Worm (Caenorhabditis elegans) whole organism, L2 larva: Measurements from ENCODE around the gene F38E1.3.
A peak's percentile ranks its signal among the peaks of the same experiment; 100 is the strongest.

Experiments
- F13H6.1 ChIP-seq: sonication (generic microtip); optimal IDR thresholded peaks from 2 replicates; lab custom pipeline; 2016; ENCODE audit warnings: missing genetic modification characterization, missing compliant biosample characterization
- R02D3.7 ChIP-seq: fragments of 150-350 bp; optimal IDR thresholded peaks from 2 replicates; lab custom pipeline; 2014; ENCODE audit warnings: missing biosample characterization, missing genetic modification characterization
- Y55F3AM.14 ChIP-seq: fragments of 200-800 bp; sonication (Bioruptor generic); optimal IDR thresholded peaks from 2 replicates; lab custom pipeline; 2018; ENCODE audit warnings: mild to moderate bottlenecking, missing genetic modification characterization, missing compliant biosample characterization
- ZK546.5 ChIP-seq: sonication (generic microtip); optimal IDR thresholded peaks from 2 replicates; lab custom pipeline; 2017; ENCODE audit warnings: missing biosample characterization, missing genetic modification characterization
- alr-1 ChIP-seq: fragments of 150-350 bp; optimal IDR thresholded peaks from 2 replicates; lab custom pipeline; 2014; ENCODE audit warnings: missing biosample characterization, missing genetic modification characterization
- ama-1 ChIP-seq: fragments of 150-350 bp; optimal IDR thresholded peaks from 2 replicates; lab custom pipeline; 2018; ENCODE audit warnings: inconsistent platforms
- blmp-1 ChIP-seq: sonication (generic microtip); optimal IDR thresholded peaks from 2 replicates; lab custom pipeline; 2017; ENCODE audit warnings: missing genetic modification characterization, mild to moderate bottlenecking, missing compliant biosample characterization, antibody characterized with exemption, moderate library complexity; ENCODE audit not compliant: insufficient read depth
- ceh-16 ChIP-seq: fragments of 150-350 bp; optimal IDR thresholded peaks from 2 replicates; lab custom pipeline; 2014; ENCODE audit warnings: missing biosample characterization, missing genetic modification characterization
- crh-2 ChIP-seq: sonication (generic microtip); optimal IDR thresholded peaks from 2 replicates; lab custom pipeline; 2017; ENCODE audit warnings: missing biosample characterization, missing genetic modification characterization
- dmd-4 ChIP-seq: sonication (generic microtip); optimal IDR thresholded peaks from 2 replicates; lab custom pipeline; 2017; ENCODE audit warnings: missing biosample characterization, missing genetic modification characterization
- elt-1 ChIP-seq: fragments of 150-350 bp; optimal IDR thresholded peaks from 2 replicates; lab custom pipeline; 2014; ENCODE audit warnings: missing biosample characterization, missing genetic modification characterization
- elt-3 ChIP-seq: sonication (generic microtip); optimal IDR thresholded peaks from 2 replicates; lab custom pipeline; 2017; ENCODE audit warnings: missing biosample characterization, missing genetic modification characterization
- fos-1 ChIP-seq: fragments of 150-350 bp; optimal IDR thresholded peaks from 2 replicates; lab custom pipeline; 2014; ENCODE audit warnings: missing biosample characterization, missing genetic modification characterization
- lin-11 ChIP-seq: fragments of 150-350 bp; sonication (generic microtip); optimal IDR thresholded peaks from 2 replicates; lab custom pipeline; 2014; ENCODE audit warnings: missing biosample characterization, missing genetic modification characterization, inconsistent platforms, mixed read lengths
- lsy-2 ChIP-seq, 2 experiments: fragments of 150-350 bp in 1 of 2; sonication (generic microtip) in 1 of 2; optimal IDR thresholded peaks; 2 replicates each; lab custom pipeline; 2014 to 2017; ENCODE audit warnings: missing biosample characterization in 2 of 2, missing genetic modification characterization in 2 of 2
- nhr-129 ChIP-seq: fragments of 150-350 bp; optimal IDR thresholded peaks from 2 replicates; lab custom pipeline; 2014; ENCODE audit warnings: missing biosample characterization, missing genetic modification characterization
- nhr-21 ChIP-seq: fragments of 150-350 bp; optimal IDR thresholded peaks from 2 replicates; lab custom pipeline; 2014; ENCODE audit warnings: missing biosample characterization, missing genetic modification characterization
- nhr-237 ChIP-seq: fragments of 150-350 bp; optimal IDR thresholded peaks from 2 replicates; lab custom pipeline; 2014; ENCODE audit warnings: missing biosample characterization, missing genetic modification characterization
- nhr-25 ChIP-seq: fragments of 150-350 bp; sonication (generic microtip); optimal IDR thresholded peaks from 3 replicates; lab custom pipeline; 2014; ENCODE audit warnings: missing biosample characterization, missing genetic modification characterization
- nhr-6 ChIP-seq: fragments of 150-350 bp; optimal IDR thresholded peaks from 2 replicates; lab custom pipeline; 2014; ENCODE audit warnings: missing biosample characterization, missing genetic modification characterization
- nhr-77 ChIP-seq: fragments of 150-350 bp; optimal IDR thresholded peaks from 2 replicates; lab custom pipeline; 2014; ENCODE audit warnings: missing biosample characterization, missing genetic modification characterization
- peb-1 ChIP-seq: fragments of 150-350 bp; optimal IDR thresholded peaks from 2 replicates; lab custom pipeline; 2014; ENCODE audit warnings: missing biosample characterization, missing genetic modification characterization
- sem-4 ChIP-seq: fragments of 150-350 bp; optimal IDR thresholded peaks from 2 replicates; lab custom pipeline; 2014; ENCODE audit warnings: missing biosample characterization, missing genetic modification reagents, missing genetic modification characterization
- skn-1 ChIP-seq: sonication (generic microtip); optimal IDR thresholded peaks from 2 replicates; lab custom pipeline; 2017; ENCODE audit warnings: missing biosample characterization, missing genetic modification characterization
- sma-9 ChIP-seq, 2 experiments: fragments of 150-350 bp in 1 of 2; sonication (generic microtip) in 1 of 2; optimal IDR thresholded peaks; 2 replicates each; lab custom pipeline; 2014 to 2016; ENCODE audit warnings: missing genetic modification characterization in 2 of 2, mild to moderate bottlenecking in 1 of 2, missing biosample characterization in 1 of 2, missing compliant biosample characterization in 1 of 2, missing genetic modification reagents in 1 of 2, moderate library complexity in 1 of 2
- snpc-4 ChIP-seq: fragments of 150-350 bp; optimal IDR thresholded peaks from 2 replicates; lab custom pipeline; 2014; ENCODE audit warnings: missing biosample characterization, missing genetic modification characterization
- unc-55 ChIP-seq: fragments of 150-350 bp; sonication (generic microtip); optimal IDR thresholded peaks from 3 replicates; lab custom pipeline; 2014; ENCODE audit warnings: missing biosample characterization, missing genetic modification reagents, missing genetic modification characterization
- zag-1 ChIP-seq: fragments of 150-350 bp; optimal IDR thresholded peaks from 2 replicates; lab custom pipeline; 2014; ENCODE audit warnings: missing biosample characterization, missing genetic modification characterization
- ztf-11 ChIP-seq: sonication (generic microtip); optimal IDR thresholded peaks from 2 replicates; lab custom pipeline; 2017; ENCODE audit warnings: missing biosample characterization, missing genetic modification characterization
- ztf-4 ChIP-seq: fragments of 150-350 bp; optimal IDR thresholded peaks from 2 replicates; lab custom pipeline; 2014; ENCODE audit warnings: missing biosample characterization, missing genetic modification characterization

The F38E1.3 gene

ce11 chrV:8403152-8403551, 27.2 kb downstream of the F38E1.3 start:
- TF ChIP-seq F13H6.1 (tag; lab: Kevin White, UChicago) (peak; percentile 60), lin-11 (tag; lab: Kevin White, UChicago) (no peak), nhr-21 (tag; lab: Kevin White, UChicago) (peak; percentile 2)

- TF ChIP-seq fos-1 (tag; lab: Kevin White, UChicago) (peak; percentile 10), nhr-237 (tag; lab: Kevin White, UChicago) (no peak), nhr-6 (tag; lab: Kevin White, UChicago) (no peak)
- TF ChIP-seq, all 48 proteins: peak for 1
Observed at ce11 chrV:8403916-8404315, 28.0 kb downstream of the F38E1.3 start.

ce11 chrV:8404339-8404738, 28.4 kb downstream of the F38E1.3 start:
- TF ChIP-seq sma-9 (GFP tag; optimal IDR thresholded peaks at IDR 0.05; lab: Kevin White, UChicago) (peak; percentile 24), sma-9 (tag; optimal IDR thresholded peaks at IDR 0.05; lab: Kevin White, UChicago) (no peak), crh-2 (tag; lab: Kevin White, UChicago) (no peak), blmp-1 (tag; lab: Kevin White, UChicago) (peak; percentile 15), alr-1 (tag; lab: Kevin White, UChicago) (no peak), snpc-4 (tag; lab: Kevin White, UChicago) (no peak)

- TF ChIP-seq nhr-25 (tag; lab: Kevin White, UChicago), result peak; percentile 24
- TF ChIP-seq elt-3 (tag; lab: Kevin White, UChicago), result no peak
Observed at ce11 chrV:8406155-8406554, 30.2 kb downstream of the F38E1.3 start.

ce11 chrV:8406911-8407310, 31.0 kb downstream of the F38E1.3 start:
- TF ChIP-seq sma-9 (GFP tag; optimal IDR thresholded peaks at IDR 0.05; lab: Kevin White, UChicago), result peak; percentile 13
- no peak for TF ChIP-seq sma-9 (tag; optimal IDR thresholded peaks at IDR 0.05; lab: Kevin White, UChicago)
- TF ChIP-seq nhr-25 (tag; lab: Kevin White, UChicago), result peak; percentile 31
- TF ChIP-seq ZK546.5, result no peak
- no peak for TF ChIP-seq lin-11 (tag; lab: Kevin White, UChicago)
- peak; percentile 66 for TF ChIP-seq nhr-129 (tag; lab: Kevin White, UChicago)
- peak; percentile 0 for TF ChIP-seq blmp-1 (tag; lab: Kevin White, UChicago)
- TF ChIP-seq, all 48 proteins: peak for 4

ce11 chrV:8409594-8409993, 33.6 kb downstream of the F38E1.3 start:
- TF ChIP-seq blmp-1 (tag; lab: Kevin White, UChicago) (peak; percentile 78), dmd-4 (tag; lab: Kevin White, UChicago) (no peak), F13H6.1 (tag; lab: Kevin White, UChicago) (no peak), Y55F3AM.14 (no peak), elt-3 (tag; lab: Kevin White, UChicago) (no peak), nhr-21 (tag; lab: Kevin White, UChicago) (peak; percentile 13), ztf-11 (no peak), nhr-237 (tag; lab: Kevin White, UChicago) (no peak), fos-1 (tag; lab: Kevin White, UChicago) (peak; percentile 17)

ce11 chrV:8410406-8410805, 34.5 kb downstream of the F38E1.3 start, which contains the start of gene F52E1.2:
Gene F52E1.2 (plus strand): TSS chrV:8410595.
- TF ChIP-seq R02D3.7 (tag; lab: Kevin White, UChicago) (no peak), F13H6.1 (tag; lab: Kevin White, UChicago) (no peak), peb-1 (tag; lab: Kevin White, UChicago) (no peak), sem-4 (no peak), nhr-129 (tag; lab: Kevin White, UChicago) (no peak), skn-1 (tag; lab: Kevin White, UChicago) (no peak), ztf-11 (no peak), nhr-237 (tag; lab: Kevin White, UChicago) (no peak)

ce11 chrV:8413432-8414021, 37.6 kb downstream of the F38E1.3 start, which contains the start of gene vha-18:
Gene vha-18 (minus strand): TSS chrV:8413482.
- TF ChIP-seq ztf-4 (tag; lab: Kevin White, UChicago) (no peak), ceh-16 (tag; lab: Kevin White, UChicago) (no peak), nhr-6 (tag; lab: Kevin White, UChicago) (no peak), nhr-77 (tag; lab: Kevin White, UChicago) (no peak), nhr-21 (tag; lab: Kevin White, UChicago) (no peak), lin-11 (tag; lab: Kevin White, UChicago) (no peak), elt-1 (no peak), zag-1 (tag; lab: Kevin White, UChicago) (no peak), fos-1 (tag; lab: Kevin White, UChicago) (no peak), Y55F3AM.14 (no peak), sem-4 (no peak), ama-1 (no peak), sma-9 (GFP tag; optimal IDR thresholded peaks at IDR 0.05; lab: Kevin White, UChicago) (no peak), sma-9 (tag; optimal IDR thresholded peaks at IDR 0.05; lab: Kevin White, UChicago) (no peak), nhr-129 (tag; lab: Kevin White, UChicago) (no peak), lsy-2 (tag; optimal IDR thresholded peaks at IDR 0.05; lab: Kevin White, UChicago) (no peak), skn-1 (tag; lab: Kevin White, UChicago) (no peak), unc-55 (no peak)
